Worm (Caenorhabditis elegans) whole organism, early embryonic: Measurements from ENCODE around the gene mrpl-46.

Source experiments
- B0310.2 ChIP-seq: sonication (generic microtip); optimal IDR thresholded peaks from 2 replicates; lab custom pipeline; 2016; ENCODE audit warnings: mild to moderate bottlenecking, missing genetic modification characterization, missing compliant biosample characterization
- F13C5.2 ChIP-seq: sonication (generic microtip); optimal IDR thresholded peaks from 2 replicates; lab custom pipeline; 2017; ENCODE audit warnings: mild to moderate bottlenecking, missing genetic modification characterization, inconsistent platforms, missing compliant biosample characterization
- aly-1 ChIP-seq: sonication (generic microtip); optimal IDR thresholded peaks from 2 replicates; lab custom pipeline; 2016; ENCODE audit warnings: missing genetic modification characterization, missing compliant biosample characterization
- ama-1 ChIP-seq: fragments of 150-350 bp; optimal IDR thresholded peaks from 2 replicates; lab custom pipeline; 2014
- ceh-13 ChIP-seq: fragments of 200-800 bp; sonication (Bioruptor generic); optimal IDR thresholded peaks from 2 replicates; lab custom pipeline; 2018; ENCODE audit warnings: mild to moderate bottlenecking, missing genetic modification characterization, missing compliant biosample characterization
- ceh-36 ChIP-seq: sonication (generic microtip); optimal IDR thresholded peaks from 2 replicates; lab custom pipeline; 2016; ENCODE audit warnings: missing genetic modification characterization, inconsistent platforms, missing compliant biosample characterization
- ets-7 ChIP-seq: sonication (generic microtip); optimal IDR thresholded peaks from 2 replicates; lab custom pipeline; 2016; ENCODE audit warnings: missing genotype, missing genetic modification characterization, missing compliant biosample characterization
- flt-1 ChIP-seq: fragments of 200-800 bp; sonication (Bioruptor generic); IDR thresholded peaks from 2 replicates; pipeline ENCODE4 v1.3.6; 2022; ENCODE audit warnings: missing genetic modification characterization, missing compliant biosample characterization
- hmbx-1 ChIP-seq: sonication (generic microtip); optimal IDR thresholded peaks from 2 replicates; lab custom pipeline; 2016; ENCODE audit warnings: mild to moderate bottlenecking, missing genetic modification characterization, missing compliant biosample characterization
- hmg-4 ChIP-seq: fragments of 200-800 bp; sonication (Bioruptor generic); optimal IDR thresholded peaks from 2 replicates; lab custom pipeline; 2018; ENCODE audit warnings: mild to moderate bottlenecking, missing genetic modification characterization, missing compliant biosample characterization
- hnd-1 ChIP-seq: sonication (generic microtip); optimal IDR thresholded peaks from 2 replicates; lab custom pipeline; 2016; ENCODE audit warnings: missing genetic modification characterization, missing compliant biosample characterization
- pes-1 ChIP-seq: fragments of 200-800 bp; sonication (Bioruptor generic); IDR thresholded peaks from 2 replicates; pipeline ENCODE4 v1.3.6; 2022; ENCODE audit warnings: missing genetic modification reagents, missing genetic modification characterization, missing compliant biosample characterization
- scrt-1 ChIP-seq: fragments of 200-800 bp; sonication (Bioruptor generic); IDR thresholded peaks from 2 replicates; pipeline ENCODE4 v1.3.6; 2022; ENCODE audit warnings: missing genetic modification characterization, missing compliant biosample characterization
- sea-1 ChIP-seq: fragments of 200-800 bp; sonication (Bioruptor generic); conservative IDR thresholded peaks from 2 replicates; pipeline ENCODE4 v1.3.6; 2022; ENCODE audit warnings: missing genetic modification characterization, missing compliant biosample characterization
- tbx-11 ChIP-seq: fragments of 200-800 bp; sonication (Bioruptor generic); IDR thresholded peaks from 2 replicates; pipeline ENCODE4 v1.3.6; 2022; ENCODE audit warnings: missing genetic modification characterization, missing compliant biosample characterization
- tbx-37 ChIP-seq: fragments of 200-800 bp; sonication (Bioruptor generic); conservative IDR thresholded peaks from 2 replicates; pipeline ENCODE4 v1.3.6; 2022; ENCODE audit warnings: missing genetic modification reagents, missing genetic modification characterization, missing compliant biosample characterization
- tra-4 ChIP-seq: sonication (generic microtip); optimal IDR thresholded peaks from 2 replicates; lab custom pipeline; 2017; ENCODE audit warnings: missing genetic modification characterization, missing compliant biosample characterization

The mrpl-46 gene

ce11 chrIV:782393-782792 lies 18.2 kb upstream of the mrpl-46 start:
- no peak for TF ChIP-seq tra-4 (tag; lab: Kevin White, UChicago)
- no peak for TF ChIP-seq hmbx-1 (tag; lab: Kevin White, UChicago)
- no peak for TF ChIP-seq ceh-36
- no peak for TF ChIP-seq flt-1
- TF ChIP-seq ceh-13 (GFP tag; lab: Kevin White, UChicago): no peak
- TF ChIP-seq aly-1 (tag; lab: Kevin White, UChicago): no peak
- TF ChIP-seq F13C5.2 (tag; lab: Kevin White, UChicago): no peak
- no peak for TF ChIP-seq tbx-11 (GFP tag; lab: Robert Waterston, UW)
- no peak for TF ChIP-seq ama-1 (lab: Kevin White, UChicago)
- TF ChIP-seq tbx-37 (GFP tag; lab: Robert Waterston, UW): no peak
- no peak for TF ChIP-seq B0310.2
- no peak for TF ChIP-seq pes-1
- TF ChIP-seq scrt-1: no peak
- no peak for TF ChIP-seq ets-7 (tag; lab: Kevin White, UChicago)
- no peak for TF ChIP-seq hmg-4 (GFP tag; lab: Kevin White, UChicago)
- TF ChIP-seq hnd-1 (tag; lab: Kevin White, UChicago): no peak
- no peak for TF ChIP-seq sea-1

ce11 chrIV:787755-788154 lies 12.9 kb upstream of the mrpl-46 start, which contains the start of gene F56B3.6:
F56B3.6 (plus strand) TSS chrIV:788055.
- no peak for TF ChIP-seq hmg-4 (GFP tag; lab: Kevin White, UChicago)
- TF ChIP-seq tbx-37 (GFP tag; lab: Robert Waterston, UW): no peak
- no peak for TF ChIP-seq tbx-11 (GFP tag; lab: Robert Waterston, UW)
- no peak for TF ChIP-seq pes-1
- TF ChIP-seq ets-7 (tag; lab: Kevin White, UChicago): no peak
- no peak for TF ChIP-seq B0310.2
- TF ChIP-seq ceh-13 (GFP tag; lab: Kevin White, UChicago): no peak
- TF ChIP-seq scrt-1: no peak
- no peak for TF ChIP-seq ceh-36
- no peak for TF ChIP-seq tra-4 (tag; lab: Kevin White, UChicago)
- TF ChIP-seq hnd-1 (tag; lab: Kevin White, UChicago): no peak
- TF ChIP-seq flt-1: no peak
- TF ChIP-seq ama-1 (lab: Kevin White, UChicago): no peak
- TF ChIP-seq sea-1: no peak
- no peak for TF ChIP-seq hmbx-1 (tag; lab: Kevin White, UChicago)
- no peak for TF ChIP-seq aly-1 (tag; lab: Kevin White, UChicago)

ce11 chrIV:794275-794674 lies 6.3 kb upstream of the mrpl-46 start, which contains the start of gene F56B3.4:
F56B3.4 (minus strand) TSS chrIV:794275.
- no peak for TF ChIP-seq ceh-13 (GFP tag; lab: Kevin White, UChicago)
- no peak for TF ChIP-seq pes-1
- no peak for TF ChIP-seq hmg-4 (GFP tag; lab: Kevin White, UChicago)
- TF ChIP-seq ceh-36: no peak
- TF ChIP-seq scrt-1: no peak
- no peak for TF ChIP-seq ama-1 (lab: Kevin White, UChicago)
- TF ChIP-seq flt-1: no peak
- TF ChIP-seq B0310.2: no peak
- no peak for TF ChIP-seq F13C5.2 (tag; lab: Kevin White, UChicago)
- no peak for TF ChIP-seq sea-1
- TF ChIP-seq hnd-1 (tag; lab: Kevin White, UChicago): no peak
- TF ChIP-seq tbx-11 (GFP tag; lab: Robert Waterston, UW): no peak
- TF ChIP-seq ets-7 (tag; lab: Kevin White, UChicago): no peak
- TF ChIP-seq tbx-37 (GFP tag; lab: Robert Waterston, UW): no peak
- TF ChIP-seq tra-4 (tag; lab: Kevin White, UChicago): no peak
- TF ChIP-seq aly-1 (tag; lab: Kevin White, UChicago): no peak
- no peak for TF ChIP-seq hmbx-1 (tag; lab: Kevin White, UChicago)

ce11 chrIV:795383-795872 lies 5.2 kb upstream of the mrpl-46 start, which contains the start of gene skr-18:
skr-18 (minus strand) TSS chrIV:795433.
- no peak for TF ChIP-seq B0310.2
- TF ChIP-seq flt-1: no peak
- no peak for TF ChIP-seq F13C5.2 (tag; lab: Kevin White, UChicago)
- TF ChIP-seq ceh-13 (GFP tag; lab: Kevin White, UChicago): no peak
- TF ChIP-seq ets-7 (tag; lab: Kevin White, UChicago): no peak
- TF ChIP-seq tra-4 (tag; lab: Kevin White, UChicago): no peak
- no peak for TF ChIP-seq ama-1 (lab: Kevin White, UChicago)
- TF ChIP-seq scrt-1: no peak
- no peak for TF ChIP-seq hmbx-1 (tag; lab: Kevin White, UChicago)
- no peak for TF ChIP-seq pes-1
- TF ChIP-seq hmg-4 (GFP tag; lab: Kevin White, UChicago): no peak
- TF ChIP-seq hnd-1 (tag; lab: Kevin White, UChicago): no peak
- TF ChIP-seq tbx-11 (GFP tag; lab: Robert Waterston, UW): no peak
- TF ChIP-seq aly-1 (tag; lab: Kevin White, UChicago): no peak

- TF ChIP-seq hmg-4 (GFP tag; lab: Kevin White, UChicago): no peak
- TF ChIP-seq hmbx-1 (tag; lab: Kevin White, UChicago): peak; percentile 42
- no peak for TF ChIP-seq tbx-37 (GFP tag; lab: Robert Waterston, UW)
- no peak for TF ChIP-seq scrt-1
- no peak for TF ChIP-seq flt-1
- TF ChIP-seq ceh-13 (GFP tag; lab: Kevin White, UChicago): peak; percentile 33
- TF ChIP-seq tbx-11 (GFP tag; lab: Robert Waterston, UW): no peak
- TF ChIP-seq F13C5.2 (tag; lab: Kevin White, UChicago): peak; percentile 70
- TF ChIP-seq B0310.2: no peak
- TF ChIP-seq sea-1: no peak
- no peak for TF ChIP-seq aly-1 (tag; lab: Kevin White, UChicago)
- peak; percentile 37 for TF ChIP-seq hnd-1 (tag; lab: Kevin White, UChicago)
- no peak for TF ChIP-seq ets-7 (tag; lab: Kevin White, UChicago)
- no peak for TF ChIP-seq ceh-36
- TF ChIP-seq ama-1 (lab: Kevin White, UChicago): no peak
- TF ChIP-seq pes-1: peak; percentile 53; the same call in 1 of the 2 replicates
- no peak for TF ChIP-seq tra-4 (tag; lab: Kevin White, UChicago)
Observed at ce11 chrIV:796521-797073, 4.0 kb upstream of the mrpl-46 start, which contains the start of the genes F56B3.11 and ech-5. F56B3.11 (minus strand) TSS chrIV:796571. ech-5 (plus strand) TSS chrIV:797023.

- TF ChIP-seq tra-4 (tag; lab: Kevin White, UChicago) (no peak), hnd-1 (tag; lab: Kevin White, UChicago) (no peak), ceh-36 (no peak), hmbx-1 (tag; lab: Kevin White, UChicago) (no peak), tbx-11 (GFP tag; lab: Robert Waterston, UW) (no peak), ceh-13 (GFP tag; lab: Kevin White, UChicago) (no peak), ama-1 (lab: Kevin White, UChicago) (no peak), hmg-4 (GFP tag; lab: Kevin White, UChicago) (no peak), ets-7 (tag; lab: Kevin White, UChicago) (no peak), pes-1 (no peak), sea-1 (no peak), tbx-37 (GFP tag; lab: Robert Waterston, UW) (no peak), F13C5.2 (tag; lab: Kevin White, UChicago) (no peak), B0310.2 (no peak), flt-1 (no peak)
Observed at ce11 chrIV:801162-801561, 544 bp downstream of the mrpl-46 start.
